Worm (Caenorhabditis elegans): Measurements from ENCODE around the gene dsh-1.

DNA sequence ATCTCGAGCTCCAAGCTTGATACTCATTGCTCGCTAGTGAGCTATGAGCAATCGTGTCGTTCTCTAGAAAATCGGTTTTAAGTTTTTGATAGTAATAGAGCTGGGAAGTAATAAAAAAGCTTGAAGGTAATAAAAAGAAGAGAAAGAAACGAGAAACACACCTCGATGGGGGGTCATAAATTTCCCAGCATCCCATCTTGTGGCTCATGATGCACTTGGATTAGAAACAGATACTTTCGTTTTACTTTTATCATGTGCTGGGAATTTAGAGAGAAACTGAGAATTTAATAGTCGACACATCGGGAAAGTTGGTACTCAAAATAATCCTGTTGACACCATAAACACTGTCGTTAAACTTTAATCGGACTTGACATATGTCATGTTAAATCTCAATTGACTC is 4.5 kb downstream of the dsh-1 start:
- no peak for TF ChIP-seq ama-1 (optimal IDR thresholded peaks at IDR 0.05)
- no peak for TF ChIP-seq tbx-37 (GFP tag; conservative IDR thresholded peaks at IDR 0.05)
- no peak for TF ChIP-seq hmbx-1 (tag; optimal IDR thresholded peaks at IDR 0.05)
- TF ChIP-seq tbx-11 (GFP tag; IDR thresholded peaks at IDR 0.05): no peak
- TF ChIP-seq scrt-1 (GFP tag; IDR thresholded peaks at IDR 0.05): no peak

Measured in whole organism, early embryonic.